Fruit fly (Drosophila melanogaster) whole organism, embryonic: ENCODE data around the gene BOD1.

Experiments
- Atf6 ChIP-seq: fragments of 200-800 bp; sonication (Bioruptor generic); IDR thresholded peaks from 2 replicates; pipeline ENCODE4 v1.3.6; 2022; ENCODE audit warnings: missing biosample characterization, missing genetic modification characterization
- B-H2 ChIP-seq: fragments of 200-800 bp; sonication (Bioruptor generic); optimal IDR thresholded peaks from 2 replicates; lab custom pipeline; 2018; ENCODE audit warnings: missing biosample characterization, mild to moderate bottlenecking, missing genetic modification characterization
- BtbVII ChIP-seq: fragments of 200-800 bp; sonication (Bioruptor generic); optimal IDR thresholded peaks from 3 replicates; lab custom pipeline; 2017; ENCODE audit warnings: missing biosample characterization, mild to moderate bottlenecking, missing genetic modification characterization
- CG10274 ChIP-seq: fragments of 200-800 bp; sonication (Bioruptor generic); optimal IDR thresholded peaks from 3 replicates; lab custom pipeline; 2017; ENCODE audit warnings: missing biosample characterization, mild to moderate bottlenecking, missing genetic modification characterization
- CG10321 ChIP-seq: fragments of 200-800 bp; sonication (Bioruptor generic); IDR thresholded peaks from 2 replicates; pipeline ENCODE4 v1.3.6; 2022; ENCODE audit warnings: missing biosample characterization, missing genetic modification characterization
- CG12659 ChIP-seq: fragments of 200-800 bp; sonication (Bioruptor generic); optimal IDR thresholded peaks from 3 replicates; lab custom pipeline; 2017; ENCODE audit warnings: mild to moderate bottlenecking, missing biosample characterization, missing genetic modification reagents, missing genetic modification characterization
- CG13287 ChIP-seq: fragments of 200-800 bp; sonication (Bioruptor generic); IDR thresholded peaks from 2 replicates; pipeline ENCODE4 v1.3.6; 2022; ENCODE audit warnings: missing biosample characterization, missing genetic modification characterization; ENCODE audit not compliant: partially characterized antibody
- CG14014 ChIP-seq: fragments of 200-800 bp; sonication (Bioruptor generic); IDR thresholded peaks from 2 replicates; pipeline ENCODE4 v1.3.6; 2022; ENCODE audit warnings: missing biosample characterization, missing genetic modification characterization
- CG14860 ChIP-seq: fragments of 200-800 bp; sonication (Bioruptor generic); IDR thresholded peaks from 3 replicates; pipeline ENCODE4 v1.3.6; 2022; ENCODE audit warnings: missing biosample characterization, missing genetic modification characterization; ENCODE audit not compliant: partially characterized antibody
- CG1602 ChIP-seq: fragments of 200-800 bp; sonication (Bioruptor generic); optimal IDR thresholded peaks from 3 replicates; lab custom pipeline; 2016; ENCODE audit warnings: missing biosample characterization, missing genetic modification characterization
- CG16813 ChIP-seq: fragments of 200-800 bp; sonication (Bioruptor generic); IDR thresholded peaks from 3 replicates; pipeline ENCODE4 v1.3.6; 2022; ENCODE audit warnings: missing biosample characterization, missing genetic modification characterization; ENCODE audit not compliant: partially characterized antibody
- CG17385 ChIP-seq: fragments of 200-800 bp; sonication (Bioruptor generic); optimal IDR thresholded peaks from 3 replicates; lab custom pipeline; 2018; ENCODE audit warnings: missing biosample characterization, mild to moderate bottlenecking, missing genetic modification characterization
- CG17568 ChIP-seq: fragments of 200-800 bp; sonication (Bioruptor generic); optimal IDR thresholded peaks from 2 replicates; lab custom pipeline; 2018; ENCODE audit warnings: missing biosample characterization, mild to moderate bottlenecking, missing genetic modification characterization, moderate library complexity
- CG2889 ChIP-seq: fragments of 200-800 bp; sonication (Bioruptor generic); IDR thresholded peaks from 3 replicates; pipeline ENCODE4 v1.3.6; 2022; ENCODE audit warnings: missing biosample characterization, missing genetic modification characterization
- CG30403 ChIP-seq: fragments of 200-800 bp; sonication (Bioruptor generic); optimal IDR thresholded peaks from 3 replicates; lab custom pipeline; 2016; ENCODE audit warnings: missing biosample characterization, missing genetic modification characterization
- CG32767 ChIP-seq: fragments of 200-800 bp; sonication (Bioruptor generic); IDR thresholded peaks from 2 replicates; pipeline ENCODE4 v1.3.6; 2022; ENCODE audit warnings: missing biosample characterization, missing genetic modification characterization
- CG33557 ChIP-seq: fragments of 200-800 bp; sonication (Bioruptor generic); optimal IDR thresholded peaks from 2 replicates; lab custom pipeline; 2019; ENCODE audit warnings: missing biosample characterization, mild to moderate bottlenecking, missing genetic modification characterization, moderate library complexity
- CG4820 ChIP-seq: fragments of 200-800 bp; sonication (Bioruptor generic); optimal IDR thresholded peaks from 3 replicates; lab custom pipeline; 2016; ENCODE audit warnings: missing biosample characterization, missing genetic modification characterization
- CG6254 ChIP-seq: fragments of 200-800 bp; sonication (Bioruptor generic); optimal IDR thresholded peaks from 3 replicates; lab custom pipeline; 2017; ENCODE audit warnings: mild to moderate bottlenecking, missing biosample characterization, missing genetic modification reagents, missing genetic modification characterization
- CG7839 ChIP-seq: fragments of 200-800 bp; sonication (Bioruptor generic); optimal IDR thresholded peaks from 3 replicates; lab custom pipeline; 2018; ENCODE audit warnings: missing biosample characterization, mild to moderate bottlenecking, missing genetic modification characterization, moderate library complexity
- CG7928 ChIP-seq: fragments of 200-800 bp; sonication (Bioruptor generic); optimal IDR thresholded peaks from 2 replicates; lab custom pipeline; 2017; ENCODE audit warnings: missing biosample characterization, mild to moderate bottlenecking, missing genetic modification characterization
- CG8359 ChIP-seq: fragments of 200-800 bp; sonication (Bioruptor generic); optimal IDR thresholded peaks from 2 replicates; lab custom pipeline; 2017; ENCODE audit warnings: missing biosample characterization, mild to moderate bottlenecking, missing genetic modification characterization, borderline replicate concordance
- CG8478 ChIP-seq: fragments of >200 bp; optimal IDR thresholded peaks from 2 replicates; lab custom pipeline; 2018
- CG8924 ChIP-seq: fragments of 200-800 bp; optimal IDR thresholded peaks from 3 replicates; lab custom pipeline; 2019; ENCODE audit warnings: missing biosample characterization, mild to moderate bottlenecking, missing genetic modification characterization, moderate library complexity
- CG9817 ChIP-seq: fragments of 200-800 bp; sonication (Bioruptor generic); optimal IDR thresholded peaks from 2 replicates; lab custom pipeline; 2018; ENCODE audit warnings: missing biosample characterization, mild to moderate bottlenecking, missing genetic modification characterization, moderate library complexity
- CG9932 ChIP-seq: fragments of 200-800 bp; sonication (Bioruptor generic); IDR thresholded peaks from 2 replicates; pipeline ENCODE4 v1.3.6; 2022; ENCODE audit warnings: missing biosample characterization, missing genetic modification characterization
- CHES-1-like ChIP-seq: fragments of 200-800 bp; sonication (Bioruptor generic); optimal IDR thresholded peaks from 2 replicates; lab custom pipeline; 2016; ENCODE audit warnings: missing biosample characterization, missing genetic modification characterization
- CoRest ChIP-seq: fragments of 200-800 bp; sonication (Bioruptor generic); optimal IDR thresholded peaks from 3 replicates; lab custom pipeline; 2018; ENCODE audit warnings: missing biosample characterization, mild to moderate bottlenecking, missing genetic modification characterization, moderate library complexity
- CrebB ChIP-seq: fragments of 200-800 bp; sonication (Bioruptor generic); optimal IDR thresholded peaks from 3 replicates; lab custom pipeline; 2018; ENCODE audit warnings: missing biosample characterization, mild to moderate bottlenecking, missing genetic modification characterization
- Dad ChIP-seq: fragments of 200-800 bp; sonication (Bioruptor generic); optimal IDR thresholded peaks from 3 replicates; lab custom pipeline; 2016; ENCODE audit warnings: missing biosample characterization, missing genetic modification characterization
- Doc2 ChIP-seq: fragments of 200-800 bp; sonication (Bioruptor generic); IDR thresholded peaks from 2 replicates; pipeline ENCODE4 v1.3.6; 2022; ENCODE audit warnings: missing biosample characterization, missing genetic modification characterization
- Hmx ChIP-seq: fragments of 200-800 bp; sonication (Bioruptor generic); optimal IDR thresholded peaks from 2 replicates; lab custom pipeline; 2016; ENCODE audit warnings: missing biosample characterization, missing genetic modification characterization
- Hr3 ChIP-seq: fragments of 200-800 bp; sonication (Bioruptor generic); optimal IDR thresholded peaks from 3 replicates; lab custom pipeline; 2016; ENCODE audit warnings: missing biosample characterization, missing genetic modification characterization
- Nf-YA ChIP-seq: fragments of 200-800 bp; sonication (Bioruptor generic); IDR thresholded peaks from 2 replicates; pipeline ENCODE4 v1.3.6; 2022; ENCODE audit warnings: missing biosample characterization, missing genetic modification characterization
- Sox102F ChIP-seq: fragments of 200-800 bp; sonication (Bioruptor generic); optimal IDR thresholded peaks from 2 replicates; lab custom pipeline; 2018; ENCODE audit warnings: missing biosample characterization, mild to moderate bottlenecking, missing genetic modification characterization, moderate library complexity
- Ssrp ChIP-seq: fragments of 200-800 bp; sonication (Bioruptor generic); optimal IDR thresholded peaks from 2 replicates; lab custom pipeline; 2018; ENCODE audit warnings: missing biosample characterization, mild to moderate bottlenecking, missing genetic modification characterization, moderate library complexity
- Taf1 ChIP-seq: fragments of 200-800 bp; sonication (Bioruptor generic); IDR thresholded peaks from 2 replicates; pipeline ENCODE4 v1.3.6; 2022; ENCODE audit warnings: missing biosample characterization, missing genetic modification characterization
- ab ChIP-seq: fragments of 200-800 bp; sonication (Bioruptor generic); optimal IDR thresholded peaks from 2 replicates; lab custom pipeline; 2016; ENCODE audit warnings: missing biosample characterization, missing genetic modification characterization
- chinmo ChIP-seq: fragments of 200-800 bp; sonication (Bioruptor generic); IDR thresholded peaks from 4 replicates; pipeline ENCODE4 v1.3.6; 2022; ENCODE audit warnings: missing biosample characterization, missing genetic modification characterization; ENCODE audit not compliant: partially characterized antibody
- cwo ChIP-seq: fragments of 200-800 bp; sonication (Bioruptor generic); optimal IDR thresholded peaks from 3 replicates; lab custom pipeline; 2017; ENCODE audit warnings: missing biosample characterization, missing genetic modification characterization, mild to moderate bottlenecking, moderate library complexity, missing genetic modification reagents
- danr ChIP-seq: fragments of 200-800 bp; sonication (Bioruptor generic); IDR thresholded peaks from 2 replicates; pipeline ENCODE4 v1.3.6; 2022; ENCODE audit warnings: missing biosample characterization, missing genetic modification characterization
- eyg ChIP-seq: fragments of 200-800 bp; sonication (Bioruptor generic); optimal IDR thresholded peaks from 3 replicates; lab custom pipeline; 2016; ENCODE audit warnings: missing biosample characterization, missing genetic modification characterization
- fd64A ChIP-seq: fragments of 200-800 bp; sonication (Bioruptor generic); optimal IDR thresholded peaks from 3 replicates; lab custom pipeline; 2018; ENCODE audit warnings: missing biosample characterization, mild to moderate bottlenecking, missing genetic modification characterization
- grau ChIP-seq: fragments of 200-800 bp; optimal IDR thresholded peaks from 3 replicates; lab custom pipeline; 2019; ENCODE audit warnings: missing biosample characterization, mild to moderate bottlenecking, missing genetic modification characterization, moderate library complexity
- klu ChIP-seq: fragments of 200-800 bp; sonication (Bioruptor generic); IDR thresholded peaks from 2 replicates; pipeline ENCODE4 v1.3.6; 2022; ENCODE audit warnings: missing biosample characterization, missing genetic modification characterization
- nom ChIP-seq: fragments of 200-800 bp; sonication (Bioruptor generic); optimal IDR thresholded peaks from 2 replicates; lab custom pipeline; 2017; ENCODE audit warnings: missing biosample characterization, missing genetic modification characterization, mild to moderate bottlenecking, moderate library complexity, missing genetic modification reagents
- prd ChIP-seq, 3 experiments: fragments of >200 bp in 2 of 3; fragments of 200-800 bp in 1 of 3; sonication (Bioruptor generic) in 1 of 3; optimal IDR thresholded peaks in 2 of 3; IDR thresholded peaks in 1 of 3; 2 replicates in 2 of 3; 3 replicates in 1 of 3; pipeline versions ENCODE4 v1.3.6 to Lab custom; 2017 to 2022; ENCODE audit warnings: missing biosample characterization in 1 of 3, missing genetic modification characterization in 1 of 3
- unpg ChIP-seq: fragments of 200-800 bp; sonication (Bioruptor generic); optimal IDR thresholded peaks from 3 replicates; lab custom pipeline; 2018; ENCODE audit warnings: missing biosample characterization, mild to moderate bottlenecking, missing genetic modification characterization, moderate library complexity
- yki ChIP-seq: fragments of >200 bp; optimal IDR thresholded peaks from 3 replicates; lab custom pipeline; 2018

Gene BOD1

dm6 chr3R:27916355-27917019, 21.6 kb upstream of the BOD1 start, which contains the start of the genes CG5003 and mRpS22 (continued):
- TF ChIP-seq yki (lab: Kevin White, UChicago), result no peak
- TF ChIP-seq Hmx (GFP tag; lab: Kevin White, UChicago), result no peak
- TF ChIP-seq prd (optimal IDR thresholded peaks at IDR 0.05; lab: Kevin White, UChicago), result no peak
- TF ChIP-seq prd (GFP tag; IDR thresholded peaks at IDR 0.05; lab: Robert Waterston, UW), result peak; percentile 51; the same call in 1 of the 3 replicates
- peak; percentile 38 for TF ChIP-seq unpg (GFP tag; lab: Kevin White, UChicago)
- peak; percentile 73 for TF ChIP-seq CG8924
- peak; percentile 55 for TF ChIP-seq CG17385
- TF ChIP-seq Sox102F (GFP tag; lab: Kevin White, UChicago), result peak; percentile 59
- peak; percentile 11 for TF ChIP-seq CHES-1-like
- peak; percentile 75 for TF ChIP-seq CoRest (tag; lab: Kevin White, UChicago)
- no peak; the same call in 1 of the 2 replicates for TF ChIP-seq Atf6
- TF ChIP-seq Ssrp (tag; lab: Kevin White, UChicago), result peak; percentile 58
- TF ChIP-seq CG12659 (GFP tag; lab: Kevin White, UChicago), result peak; percentile 64
- no peak for TF ChIP-seq CG7928 (GFP tag; lab: Kevin White, UChicago)
- no peak for TF ChIP-seq CG8478 (lab: Kevin White, UChicago)
- TF ChIP-seq CG10274 (GFP tag; lab: Kevin White, UChicago), result no peak
- no peak for TF ChIP-seq CrebB (tag; lab: Kevin White, UChicago)
- TF ChIP-seq CG10321 (GFP tag; lab: Robert Waterston, UW), result no peak
- TF ChIP-seq cwo (GFP tag; lab: Kevin White, UChicago), result peak; percentile 27
- peak; percentile 47 for TF ChIP-seq BtbVII
- TF ChIP-seq danr (GFP tag; lab: Robert Waterston, UW), result 0 out of 2 replicates have a peak, but pooled peaks have one; percentile 26
- TF ChIP-seq CG1602 (GFP tag; lab: Kevin White, UChicago), result peak; percentile 25
- TF ChIP-seq CG14860 (GFP tag; lab: Robert Waterston, UW), result no peak
- peak; percentile 86 for TF ChIP-seq CG30403
- no peak for TF ChIP-seq CG32767
- TF ChIP-seq Dad, result no peak
- TF ChIP-seq fd64A (GFP tag; lab: Kevin White, UChicago), result no peak
- TF ChIP-seq CG4820 (GFP tag; lab: Kevin White, UChicago), result peak; percentile 55
- TF ChIP-seq eyg (GFP tag; lab: Kevin White, UChicago), result no peak
- peak; percentile 64 for TF ChIP-seq Hr3 (GFP tag; lab: Kevin White, UChicago)
- no peak for TF ChIP-seq Taf1 (GFP tag; lab: Robert Waterston, UW)
- TF ChIP-seq klu (GFP tag; lab: Robert Waterston, UW), result peak; percentile 21; the same call in 1 of the 2 replicates
- TF ChIP-seq CG8359 (GFP tag; lab: Kevin White, UChicago), result no peak
- no peak for TF ChIP-seq CG14014 (GFP tag; lab: Robert Waterston, UW)
- peak; percentile 70 for TF ChIP-seq CG7839 (tag; lab: Kevin White, UChicago)
- peak; percentile 46; the same call in 1 of the 3 replicates for TF ChIP-seq CG16813 (GFP tag; lab: Robert Waterston, UW)
- peak; percentile 69 for TF ChIP-seq CG9817
- no peak for TF ChIP-seq Nf-YA (GFP tag; lab: Robert Waterston, UW)
- no peak for TF ChIP-seq nom (GFP tag; lab: Kevin White, UChicago)
- no peak for TF ChIP-seq Doc2
- TF ChIP-seq CG33557 (GFP tag; lab: Kevin White, UChicago), result peak; percentile 38
- no peak for TF ChIP-seq ab
- TF ChIP-seq CG13287 (GFP tag; lab: Robert Waterston, UW), result peak; percentile 27; the same call in 1 of the 2 replicates
- peak; percentile 68 for TF ChIP-seq grau (tag; lab: Kevin White, UChicago)
- no peak for TF ChIP-seq CG17568 (GFP tag; lab: Kevin White, UChicago)
- TF ChIP-seq CG2889 (GFP tag; lab: Robert Waterston, UW), result no peak
- peak; percentile 51 for TF ChIP-seq B-H2 (GFP tag; lab: Kevin White, UChicago)
- peak; percentile 78 for TF ChIP-seq CG9932 (GFP tag; lab: Robert Waterston, UW)
- TF ChIP-seq chinmo (GFP tag; lab: Robert Waterston, UW), result 0 out of 4 replicates have a peak, but pooled peaks have one; percentile 32
- no peak for TF ChIP-seq CG6254
